Worm (Caenorhabditis elegans): ENCODE measurements around the gene srx-10.

The srx-10 gene

DNA sequence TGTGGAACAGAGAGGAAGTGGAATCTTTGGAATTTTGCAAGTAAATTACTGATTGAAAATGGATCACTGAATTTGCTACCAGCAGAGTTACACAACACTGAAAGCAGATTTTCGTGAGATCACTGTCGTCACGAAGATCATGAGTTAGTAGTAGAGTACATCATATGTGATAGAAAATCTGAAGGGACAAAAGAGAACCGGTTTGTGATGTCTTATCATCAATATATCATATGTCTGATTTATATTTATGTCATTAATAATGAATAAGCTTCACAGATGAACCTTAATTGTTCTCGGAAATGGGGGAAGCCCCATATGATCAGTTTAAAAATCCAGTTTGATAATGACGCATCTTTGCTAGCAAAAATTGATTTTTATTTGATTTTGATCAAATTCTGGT is 10.2 kb downstream of the srx-10 start:
- TF ChIP-seq T22C8.4 (GFP tag; IDR thresholded peaks at IDR 0.05) (no peak), ztf-23 (GFP tag; IDR thresholded peaks at IDR 0.05) (no peak), ztf-29 (GFP tag; IDR thresholded peaks at IDR 0.05) (no peak), tab-1 (GFP tag; IDR thresholded peaks at IDR 0.05) (no peak), ref-1 (GFP tag; conservative IDR thresholded peaks at IDR 0.05) (no peak), klf-2 (GFP tag; conservative IDR thresholded peaks at IDR 0.05) (no peak), flt-1 (GFP tag; IDR thresholded peaks at IDR 0.05) (no peak), cog-1 (tag; optimal IDR thresholded peaks at IDR 0.05) (no peak), med-1 (GFP tag; optimal IDR thresholded peaks at IDR 0.05; ENCODE audit: insufficient read depth) (no peak)

DNA sequence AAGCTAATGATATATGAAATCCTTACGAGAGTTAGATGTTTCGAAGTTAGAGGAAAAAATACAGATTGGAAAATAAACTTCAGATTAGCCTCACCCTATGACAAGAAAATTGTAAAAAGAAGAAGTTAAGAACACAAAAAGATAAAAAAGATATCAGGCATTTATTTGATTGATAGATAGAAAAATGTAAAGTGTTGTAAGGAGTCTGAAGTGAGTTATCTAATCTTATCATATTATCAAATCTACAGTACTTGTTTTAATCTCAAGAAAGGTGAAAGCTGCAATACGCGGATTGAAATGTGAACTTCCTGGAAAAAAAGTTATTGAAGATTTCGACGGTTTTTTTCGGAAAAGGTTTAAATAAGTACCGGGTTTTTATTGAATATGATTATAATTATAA is 10.9 kb downstream of the srx-10 start:
- TF ChIP-seq ztf-29 (GFP tag; IDR thresholded peaks at IDR 0.05) (no peak), med-1 (GFP tag; optimal IDR thresholded peaks at IDR 0.05; ENCODE audit: insufficient read depth) (no peak), ztf-23 (GFP tag; IDR thresholded peaks at IDR 0.05) (no peak), klf-2 (GFP tag; conservative IDR thresholded peaks at IDR 0.05) (no peak), T22C8.4 (GFP tag; IDR thresholded peaks at IDR 0.05) (no peak), ref-1 (GFP tag; conservative IDR thresholded peaks at IDR 0.05) (no peak), flt-1 (GFP tag; IDR thresholded peaks at IDR 0.05) (no peak), cog-1 (tag; optimal IDR thresholded peaks at IDR 0.05) (no peak), tab-1 (GFP tag; IDR thresholded peaks at IDR 0.05) (no peak)

DNA sequence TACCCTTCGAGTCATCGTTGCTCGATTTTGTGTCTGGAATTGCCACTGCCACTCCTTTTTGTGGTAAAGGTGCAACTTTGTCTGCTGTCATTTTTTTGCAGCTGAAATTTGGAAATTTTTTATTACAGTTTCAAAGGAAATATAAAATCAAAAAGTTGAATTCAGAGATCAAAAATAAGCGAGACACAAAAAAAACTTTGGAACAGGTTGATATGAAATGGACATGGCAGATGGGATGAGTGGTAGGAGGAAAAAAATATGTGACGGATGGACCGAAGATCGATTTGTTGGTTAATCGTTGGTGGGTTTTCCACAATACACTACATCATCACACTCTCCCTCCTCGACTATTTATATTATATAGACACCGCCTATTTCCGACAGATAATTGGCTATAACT is 11.7 kb downstream of the srx-10 start, which contains the start of gene R10D12.1:
Gene R10D12.1, minus strand, starts transcription at position 101 of the 400 bp plus-strand sequence.
- TF ChIP-seq ztf-29 (GFP tag; IDR thresholded peaks at IDR 0.05) (no peak), T22C8.4 (GFP tag; IDR thresholded peaks at IDR 0.05) (no peak), cog-1 (tag; optimal IDR thresholded peaks at IDR 0.05) (no peak), flt-1 (GFP tag; IDR thresholded peaks at IDR 0.05) (no peak), ztf-23 (GFP tag; IDR thresholded peaks at IDR 0.05) (no peak), klf-2 (GFP tag; conservative IDR thresholded peaks at IDR 0.05) (no peak), ref-1 (GFP tag; conservative IDR thresholded peaks at IDR 0.05) (no peak), med-1 (GFP tag; optimal IDR thresholded peaks at IDR 0.05; ENCODE audit: insufficient read depth) (no peak), tab-1 (GFP tag; IDR thresholded peaks at IDR 0.05) (no peak)

DNA sequence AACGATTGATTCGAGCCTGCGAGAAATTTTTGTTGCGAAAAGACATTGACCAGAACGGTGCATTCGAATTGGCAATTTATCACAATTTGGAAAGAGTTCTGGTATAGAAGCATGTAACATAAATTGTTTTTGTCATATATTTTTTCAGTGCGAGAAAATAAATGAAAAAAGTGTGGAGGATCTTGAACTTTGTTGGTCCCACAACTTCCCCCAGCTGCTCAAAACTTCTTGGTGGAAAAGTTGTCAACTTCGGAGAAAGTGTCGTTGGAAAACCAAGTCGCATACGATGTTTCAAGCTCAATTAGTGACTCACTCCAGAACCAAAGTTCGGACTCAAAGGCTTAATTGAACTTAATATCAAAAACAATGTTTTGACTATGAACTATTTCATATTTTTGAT is 14.3 kb downstream of the srx-10 start:
- TF ChIP-seq flt-1 (GFP tag; IDR thresholded peaks at IDR 0.05) (no peak), T22C8.4 (GFP tag; IDR thresholded peaks at IDR 0.05) (no peak), ztf-23 (GFP tag; IDR thresholded peaks at IDR 0.05) (no peak), ztf-29 (GFP tag; IDR thresholded peaks at IDR 0.05) (no peak), cog-1 (tag; optimal IDR thresholded peaks at IDR 0.05) (no peak), klf-2 (GFP tag; conservative IDR thresholded peaks at IDR 0.05) (no peak), ref-1 (GFP tag; conservative IDR thresholded peaks at IDR 0.05) (no peak), tab-1 (GFP tag; IDR thresholded peaks at IDR 0.05) (no peak), med-1 (GFP tag; optimal IDR thresholded peaks at IDR 0.05; ENCODE audit: insufficient read depth) (no peak)

DNA sequence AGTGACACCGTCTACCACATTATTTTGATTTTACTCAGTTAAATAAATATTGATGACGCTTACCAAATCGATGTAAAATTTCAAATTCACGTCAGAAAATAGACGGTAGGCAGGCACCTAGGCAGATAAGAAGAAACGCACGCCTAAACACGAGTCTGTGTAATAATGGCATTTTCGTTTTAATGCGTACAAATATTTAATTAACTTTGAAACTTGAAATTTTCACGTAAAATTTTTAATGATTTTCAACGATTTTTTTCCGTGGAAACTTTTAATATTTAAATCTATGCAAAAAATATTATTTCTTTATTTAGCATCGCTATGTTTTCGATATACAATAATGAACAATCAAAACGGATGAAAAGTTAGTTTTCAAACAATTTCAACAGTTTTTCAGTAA is 15.1 kb downstream of the srx-10 start, which contains the start of gene C06B3.16:
Gene C06B3.16, plus strand, starts transcription at position 301 of the 400 bp plus-strand sequence.
- TF ChIP-seq ref-1 (GFP tag; conservative IDR thresholded peaks at IDR 0.05): no peak
- TF ChIP-seq ztf-23 (GFP tag; IDR thresholded peaks at IDR 0.05): no peak
- no peak for TF ChIP-seq med-1 (GFP tag; optimal IDR thresholded peaks at IDR 0.05; ENCODE audit: insufficient read depth)
- TF ChIP-seq cog-1 (tag; optimal IDR thresholded peaks at IDR 0.05): no peak
- no peak for TF ChIP-seq ztf-29 (GFP tag; IDR thresholded peaks at IDR 0.05)
- no peak for TF ChIP-seq tab-1 (GFP tag; IDR thresholded peaks at IDR 0.05)
- TF ChIP-seq klf-2 (GFP tag; conservative IDR thresholded peaks at IDR 0.05): no peak
- TF ChIP-seq flt-1 (GFP tag; IDR thresholded peaks at IDR 0.05): no peak
- TF ChIP-seq T22C8.4 (GFP tag; IDR thresholded peaks at IDR 0.05): no peak

ce11 chrV:13929503-13929902 is 16.8 kb downstream of the srx-10 start, which contains the start of gene srxa-13:
Gene srxa-13 (plus strand): TSS chrV:13929803.
- TF ChIP-seq cog-1 (tag; optimal IDR thresholded peaks at IDR 0.05) (no peak), T22C8.4 (GFP tag; IDR thresholded peaks at IDR 0.05) (no peak), ztf-29 (GFP tag; IDR thresholded peaks at IDR 0.05) (no peak), tab-1 (GFP tag; IDR thresholded peaks at IDR 0.05) (no peak), med-1 (GFP tag; optimal IDR thresholded peaks at IDR 0.05; ENCODE audit: insufficient read depth) (no peak), ref-1 (GFP tag; conservative IDR thresholded peaks at IDR 0.05) (no peak), ztf-23 (GFP tag; IDR thresholded peaks at IDR 0.05) (no peak), flt-1 (GFP tag; IDR thresholded peaks at IDR 0.05) (no peak), klf-2 (GFP tag; conservative IDR thresholded peaks at IDR 0.05) (no peak)

ce11 chrV:13926398-13926797 is 19.9 kb downstream of the srx-10 start, which contains the start of gene srxa-12:
Gene srxa-12 (plus strand): TSS chrV:13926698.
- no peak for TF ChIP-seq tab-1 (GFP tag; IDR thresholded peaks at IDR 0.05)
- no peak for TF ChIP-seq cog-1 (tag; optimal IDR thresholded peaks at IDR 0.05)
- no peak for TF ChIP-seq flt-1 (GFP tag; IDR thresholded peaks at IDR 0.05)
- no peak for TF ChIP-seq T22C8.4 (GFP tag; IDR thresholded peaks at IDR 0.05)

DNA sequence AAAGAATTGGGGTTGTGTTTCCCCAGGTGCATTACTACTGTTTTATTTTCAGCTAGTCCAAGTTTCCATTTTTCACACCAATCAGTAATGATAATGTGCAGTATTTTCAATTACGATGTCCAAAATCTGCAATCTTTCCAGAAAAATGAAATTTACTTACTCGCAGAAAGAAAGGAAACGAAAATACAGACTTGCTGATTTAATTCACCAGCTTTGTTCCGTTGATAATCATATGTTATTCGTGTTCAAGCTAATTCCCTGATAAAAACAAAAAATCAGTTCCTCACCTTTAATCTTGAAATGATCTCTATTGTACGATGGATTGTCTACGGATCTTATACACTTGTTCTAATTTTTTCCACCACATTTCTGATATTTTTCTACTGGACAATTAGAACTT is 22.4 kb downstream of the srx-10 start, which contains the start of gene srxa-11:
Gene srxa-11, plus strand, starts transcription at position 301 of the 400 bp plus-strand sequence.
- TF ChIP-seq cog-1 (tag; optimal IDR thresholded peaks at IDR 0.05) (no peak), klf-2 (GFP tag; conservative IDR thresholded peaks at IDR 0.05) (no peak), flt-1 (GFP tag; IDR thresholded peaks at IDR 0.05) (no peak), ztf-23 (GFP tag; IDR thresholded peaks at IDR 0.05) (no peak), tab-1 (GFP tag; IDR thresholded peaks at IDR 0.05) (no peak), T22C8.4 (GFP tag; IDR thresholded peaks at IDR 0.05) (no peak), ztf-29 (GFP tag; IDR thresholded peaks at IDR 0.05) (no peak), med-1 (GFP tag; optimal IDR thresholded peaks at IDR 0.05; ENCODE audit: insufficient read depth) (no peak)

ce11 chrV:13920730-13921129 is 25.6 kb downstream of the srx-10 start, which contains the start of gene srx-42:
Gene srx-42 (plus strand): TSS chrV:13921030.
- TF ChIP-seq ztf-23 (GFP tag; IDR thresholded peaks at IDR 0.05): no peak
- no peak for TF ChIP-seq klf-2 (GFP tag; conservative IDR thresholded peaks at IDR 0.05)
- TF ChIP-seq T22C8.4 (GFP tag; IDR thresholded peaks at IDR 0.05): no peak
- TF ChIP-seq flt-1 (GFP tag; IDR thresholded peaks at IDR 0.05): no peak

ce11 chrV:13918341-13918740 is 27.9 kb downstream of the srx-10 start, which contains the start of gene str-250:
Gene str-250 (plus strand): TSS chrV:13918641.
- no peak for TF ChIP-seq ztf-23 (GFP tag; IDR thresholded peaks at IDR 0.05)
- TF ChIP-seq flt-1 (GFP tag; IDR thresholded peaks at IDR 0.05): no peak
- no peak for TF ChIP-seq med-1 (GFP tag; optimal IDR thresholded peaks at IDR 0.05; ENCODE audit: insufficient read depth)
- no peak for TF ChIP-seq cog-1 (tag; optimal IDR thresholded peaks at IDR 0.05)
- no peak for TF ChIP-seq ref-1 (GFP tag; conservative IDR thresholded peaks at IDR 0.05)
- TF ChIP-seq klf-2 (GFP tag; conservative IDR thresholded peaks at IDR 0.05): no peak
- TF ChIP-seq T22C8.4 (GFP tag; IDR thresholded peaks at IDR 0.05): no peak
- TF ChIP-seq ztf-29 (GFP tag; IDR thresholded peaks at IDR 0.05): no peak

Data from whole organism, midembryonic.